Worm (Caenorhabditis elegans) whole organism, young adult: ENCODE results near the gene dao-3.
A peak's percentile ranks its signal among the peaks of the same experiment; 100 is the strongest.

ENCODE experiments used
- B0035.1 ChIP-seq: sonication (generic microtip); optimal IDR thresholded peaks from 2 replicates; lab custom pipeline; 2016; ENCODE audit warnings: missing genetic modification characterization, mild to moderate bottlenecking, missing compliant biosample characterization, missing genotype, missing genetic modification reagents
- B0261.1 ChIP-seq: sonication (generic microtip); optimal IDR thresholded peaks from 2 replicates; lab custom pipeline; 2016; ENCODE audit warnings: mild to moderate bottlenecking, missing genetic modification characterization, moderate library complexity, missing compliant biosample characterization
- B0336.3 ChIP-seq: fragments of 200-800 bp; sonication (Bioruptor generic); IDR thresholded peaks from 2 replicates; pipeline ENCODE4 v1.3.6; 2022; ENCODE audit warnings: missing genetic modification characterization, missing compliant biosample characterization
- F49E8.2 ChIP-seq: sonication (generic microtip); optimal IDR thresholded peaks from 3 replicates; lab custom pipeline; 2017; ENCODE audit warnings: missing genetic modification characterization, mild to moderate bottlenecking, missing compliant biosample characterization, antibody characterized with exemption, moderate library complexity; ENCODE audit not compliant: insufficient read depth
- F57C9.4 ChIP-seq: sonication (generic microtip); optimal IDR thresholded peaks from 2 replicates; lab custom pipeline; 2017; ENCODE audit warnings: mild to moderate bottlenecking, missing genetic modification characterization, missing compliant biosample characterization
- Y56A3A.18 ChIP-seq: fragments of 200-800 bp; sonication (Bioruptor generic); IDR thresholded peaks from 2 replicates; pipeline ENCODE4 v1.3.6; 2022; ENCODE audit warnings: missing genetic modification reagents, missing genetic modification characterization, missing compliant biosample characterization
- Y67H2A.10 ChIP-seq: fragments of 200-800 bp; sonication (Bioruptor generic); conservative IDR thresholded peaks from 2 replicates; pipeline ENCODE4 v1.3.6; 2022; ENCODE audit warnings: missing genetic modification reagents, missing genetic modification characterization, missing compliant biosample characterization
- Y79H2A.3 ChIP-seq: fragments of 200-800 bp; sonication (Bioruptor generic); conservative IDR thresholded peaks from 2 replicates; pipeline ENCODE4 v1.3.6; 2022; ENCODE audit warnings: missing genetic modification reagents, missing genetic modification characterization, missing compliant biosample characterization
- aptf-3 ChIP-seq: fragments of 200-800 bp; sonication (Bioruptor generic); IDR thresholded peaks from 2 replicates; pipeline ENCODE4 v1.3.6; 2022; ENCODE audit warnings: missing genetic modification characterization, missing compliant biosample characterization
- athp-1 ChIP-seq: sonication (generic microtip); optimal IDR thresholded peaks from 2 replicates; lab custom pipeline; 2017; ENCODE audit warnings: mild to moderate bottlenecking, missing genetic modification characterization, missing compliant biosample characterization
- attf-3 ChIP-seq: fragments of 200-800 bp; sonication (Bioruptor generic); conservative IDR thresholded peaks from 2 replicates; pipeline ENCODE4 v1.3.6; 2022; ENCODE audit warnings: missing genetic modification reagents, missing genetic modification characterization, missing compliant biosample characterization
- attf-6 ChIP-seq: fragments of 200-800 bp; sonication (Bioruptor generic); IDR thresholded peaks from 2 replicates; pipeline ENCODE4 v1.3.6; 2022; ENCODE audit warnings: missing genetic modification reagents, missing genetic modification characterization, missing compliant biosample characterization
- cebp-2 ChIP-seq: fragments of 200-800 bp; sonication (Bioruptor generic); IDR thresholded peaks from 2 replicates; pipeline ENCODE4 v1.3.6; 2022; ENCODE audit warnings: missing genetic modification characterization, missing compliant biosample characterization
- ceh-100 ChIP-seq: fragments of 200-800 bp; sonication (Bioruptor generic); IDR thresholded peaks from 2 replicates; pipeline ENCODE4 v1.3.6; 2022; ENCODE audit warnings: missing genetic modification reagents, missing genetic modification characterization, missing compliant biosample characterization
- ceh-27 ChIP-seq: fragments of 200-800 bp; sonication (Bioruptor generic); optimal IDR thresholded peaks from 2 replicates; lab custom pipeline; 2018; ENCODE audit warnings: mild to moderate bottlenecking, missing genetic modification characterization, moderate library complexity, missing compliant biosample characterization
- ceh-58 ChIP-seq: fragments of 200-800 bp; sonication (Bioruptor generic); IDR thresholded peaks from 2 replicates; pipeline ENCODE4 v1.3.6; 2022; ENCODE audit warnings: missing genetic modification characterization, missing compliant biosample characterization
- ceh-91 ChIP-seq: fragments of 200-800 bp; sonication (Bioruptor generic); IDR thresholded peaks from 2 replicates; pipeline ENCODE4 v1.3.6; 2022; ENCODE audit warnings: missing genetic modification reagents, missing genetic modification characterization, missing compliant biosample characterization
- chd-7 ChIP-seq: sonication (generic microtip); optimal IDR thresholded peaks from 2 replicates; lab custom pipeline; 2016; ENCODE audit warnings: mild to moderate bottlenecking, missing genetic modification characterization, moderate library complexity, missing compliant biosample characterization
- die-1 ChIP-seq: sonication (generic microtip); optimal IDR thresholded peaks from 2 replicates; lab custom pipeline; 2016; ENCODE audit warnings: missing genotype, mild to moderate bottlenecking, missing genetic modification characterization, missing compliant biosample characterization
- egl-44 ChIP-seq: fragments of 200-800 bp; sonication (Bioruptor generic); IDR thresholded peaks from 2 replicates; pipeline ENCODE4 v1.3.6; 2022; ENCODE audit warnings: missing genetic modification reagents, missing genetic modification characterization, missing compliant biosample characterization
- him-1 ChIP-seq: sonication (generic microtip); optimal IDR thresholded peaks from 2 replicates; lab custom pipeline; 2016; ENCODE audit warnings: missing genotype, missing genetic modification reagents, missing genetic modification characterization, missing compliant biosample characterization
- hmg-1.2 ChIP-seq: fragments of 200-800 bp; sonication (Bioruptor generic); IDR thresholded peaks from 2 replicates; pipeline ENCODE4 v1.3.6; 2022; ENCODE audit warnings: missing genetic modification reagents, missing genetic modification characterization, missing compliant biosample characterization
- hmg-20 ChIP-seq: fragments of 200-800 bp; sonication (Bioruptor generic); IDR thresholded peaks from 2 replicates; pipeline ENCODE4 v1.3.6; 2022; ENCODE audit warnings: missing genetic modification reagents, missing genetic modification characterization, missing compliant biosample characterization
- hrde-1 ChIP-seq: sonication (generic microtip); optimal IDR thresholded peaks from 2 replicates; lab custom pipeline; 2016; ENCODE audit warnings: missing genetic modification characterization, mild to moderate bottlenecking, missing compliant biosample characterization, moderate library complexity, missing genotype, missing genetic modification reagents, borderline replicate concordance
- hsf-1 ChIP-seq: fragments of 200-800 bp; sonication (Bioruptor generic); IDR thresholded peaks from 2 replicates; pipeline ENCODE4 v1.3.6; 2022; ENCODE audit warnings: missing genetic modification reagents, missing genetic modification characterization, missing compliant biosample characterization
- lag-1 ChIP-seq: fragments of 200-800 bp; sonication (Bioruptor generic); IDR thresholded peaks from 2 replicates; pipeline ENCODE4 v1.3.6; 2022; ENCODE audit warnings: missing genetic modification reagents, missing genetic modification characterization, missing compliant biosample characterization
- lin-26 ChIP-seq: fragments of 200-800 bp; sonication (Bioruptor generic); IDR thresholded peaks from 2 replicates; pipeline ENCODE4 v1.3.6; 2022; ENCODE audit warnings: missing genetic modification reagents, missing genetic modification characterization, missing compliant biosample characterization
- lir-1 ChIP-seq: fragments of 200-800 bp; sonication (Bioruptor generic); conservative IDR thresholded peaks from 2 replicates; pipeline ENCODE4 v1.3.6; 2022; ENCODE audit warnings: missing genetic modification reagents, missing genetic modification characterization, missing compliant biosample characterization
- lsy-27 ChIP-seq: sonication (generic microtip); optimal IDR thresholded peaks from 2 replicates; lab custom pipeline; 2017; ENCODE audit warnings: missing genetic modification characterization, mild to moderate bottlenecking, missing compliant biosample characterization, antibody characterized with exemption, missing genotype, borderline replicate concordance; ENCODE audit not compliant: insufficient read depth
- mxl-1 ChIP-seq: sonication (generic microtip); optimal IDR thresholded peaks from 2 replicates; lab custom pipeline; 2016; ENCODE audit warnings: missing genetic modification characterization, missing compliant biosample characterization
- pha-4 ChIP-seq: fragments of 150-350 bp; sonication (generic microtip); optimal IDR thresholded peaks from 2 replicates; lab custom pipeline; 2014; ENCODE audit warnings: missing biosample characterization, missing genetic modification reagents, missing genetic modification characterization
- rcor-1 ChIP-seq: fragments of 200-800 bp; sonication (Bioruptor generic); IDR thresholded peaks from 2 replicates; pipeline ENCODE4 v1.3.6; 2022; ENCODE audit warnings: missing genetic modification reagents, missing genetic modification characterization, missing compliant biosample characterization
- rpc-1 ChIP-seq, 2 experiments: fragments of 150-350 bp in 1 of 2; sonication (generic microtip) in 1 of 2; optimal IDR thresholded peaks; 2 replicates each; lab custom pipeline; 2014 to 2018; ENCODE audit warnings: missing biosample characterization in 1 of 2, missing genetic modification characterization in 1 of 2, missing genetic modification reagents in 1 of 2, missing genotype in 1 of 2
- sea-2 ChIP-seq: fragments of 200-800 bp; sonication (Bioruptor generic); IDR thresholded peaks from 2 replicates; pipeline ENCODE4 v1.3.6; 2022; ENCODE audit warnings: missing genetic modification characterization, missing compliant biosample characterization
- snpc-4 ChIP-seq, 5 experiments: fragments of 150-350 bp in 1 of 5; sonication (generic microtip) in 4 of 5; optimal IDR thresholded peaks; 2 replicates each; lab custom pipeline; 2014 to 2018; ENCODE audit warnings: missing genetic modification characterization in 5 of 5, missing biosample characterization in 3 of 5, antibody characterized with exemption in 2 of 5, mild to moderate bottlenecking in 2 of 5, missing compliant biosample characterization in 2 of 5, missing genotype in 2 of 5, moderate library complexity in 2 of 5, missing genetic modification reagents in 1 of 5
- tbp1 ChIP-seq: fragments of 200-800 bp; sonication (Bioruptor generic); optimal IDR thresholded peaks from 2 replicates; lab custom pipeline; 2018; ENCODE audit warnings: mild to moderate bottlenecking, missing genetic modification characterization, missing compliant biosample characterization
- tbx-9 ChIP-seq: sonication (generic microtip); optimal IDR thresholded peaks from 2 replicates; lab custom pipeline; 2016; ENCODE audit warnings: borderline replicate concordance, missing genetic modification characterization, inconsistent platforms, missing compliant biosample characterization
- unc-62 ChIP-seq: fragments of 150-350 bp; optimal IDR thresholded peaks from 2 replicates; lab custom pipeline; 2014; ENCODE audit warnings: missing biosample characterization, missing genetic modification reagents, missing genetic modification characterization
- ztf-18 ChIP-seq: sonication (generic microtip); optimal IDR thresholded peaks from 2 replicates; lab custom pipeline; 2016; ENCODE audit warnings: missing genotype, mild to moderate bottlenecking, missing genetic modification characterization, missing compliant biosample characterization
- ztf-25 ChIP-seq: fragments of 200-800 bp; sonication (Bioruptor generic); IDR thresholded peaks from 2 replicates; pipeline ENCODE4 v1.3.6; 2022; ENCODE audit warnings: missing genetic modification reagents, missing genetic modification characterization, missing compliant biosample characterization
- ztf-26 ChIP-seq: sonication (generic microtip); optimal IDR thresholded peaks from 2 replicates; lab custom pipeline; 2017; ENCODE audit warnings: missing genetic modification characterization, missing compliant biosample characterization
- ztf-28 ChIP-seq: fragments of 200-800 bp; sonication (Bioruptor generic); IDR thresholded peaks from 2 replicates; pipeline ENCODE4 v1.3.6; 2022; ENCODE audit warnings: missing genetic modification reagents, missing genetic modification characterization, missing compliant biosample characterization
- ztf-6 ChIP-seq: fragments of 200-800 bp; sonication (Bioruptor generic); IDR thresholded peaks from 2 replicates; pipeline ENCODE4 v1.3.6; 2022; ENCODE audit warnings: missing genetic modification reagents, missing genetic modification characterization, missing compliant biosample characterization

The dao-3 gene

ce11 chrX:8037365-8037764, 49.0 kb downstream of the dao-3 start:
- TF ChIP-seq attf-6 (GFP tag; lab: Robert Waterston, UW) (peak; percentile 31; the same call in 1 of the 2 replicates), ztf-28 (GFP tag; lab: Robert Waterston, UW) (no peak), hmg-1.2 (0 out of 2 replicates have a peak, but pooled peaks have one; percentile 17), B0261.1 (tag; lab: Kevin White, UChicago) (peak; percentile 35), Y56A3A.18 (GFP tag; lab: Robert Waterston, UW) (0 out of 2 replicates have a peak, but pooled peaks have one; percentile 55), rpc-1 (optimal IDR thresholded peaks at IDR 0.05; lab: Kevin White, UChicago) (peak; percentile 44), rpc-1 (tag; optimal IDR thresholded peaks at IDR 0.05; lab: Kevin White, UChicago) (peak; percentile 69), him-1 (peak; percentile 50), ztf-18 (tag; lab: Kevin White, UChicago) (peak; percentile 29), lsy-27 (no peak), ceh-27 (GFP tag; lab: Kevin White, UChicago) (no peak), ztf-25 (GFP tag; lab: Robert Waterston, UW) (peak; percentile 66; the same call in 1 of the 2 replicates), lag-1 (GFP tag; lab: Robert Waterston, UW) (no peak), rcor-1 (GFP tag; lab: Robert Waterston, UW) (no peak), lir-1 (GFP tag; lab: Robert Waterston, UW) (no peak), tbp1 (GFP tag; lab: Kevin White, UChicago) (peak; percentile 80), die-1 (tag; lab: Kevin White, UChicago) (peak; percentile 53), chd-7 (tag; lab: Kevin White, UChicago) (no peak), ceh-100 (GFP tag; lab: Robert Waterston, UW) (no peak), hmg-20 (0 out of 2 replicates have a peak, but pooled peaks have one; percentile 34), egl-44 (GFP tag; lab: Robert Waterston, UW) (0 out of 2 replicates have a peak, but pooled peaks have one; percentile 14), ceh-58 (GFP tag; lab: Robert Waterston, UW) (0 out of 2 replicates have a peak, but pooled peaks have one; percentile 80), lin-26 (GFP tag; lab: Robert Waterston, UW) (peak; percentile 89)

ce11 chrX:8036219-8036883, 50.0 kb downstream of the dao-3 start:
- TF ChIP-seq sea-2 (GFP tag; lab: Robert Waterston, UW) (no peak), athp-1 (peak; percentile 85), ceh-91 (peak; percentile 36), egl-44 (GFP tag; lab: Robert Waterston, UW) (peak; percentile 76), ztf-26 (tag; lab: Kevin White, UChicago) (peak; percentile 100), chd-7 (tag; lab: Kevin White, UChicago) (peak; percentile 96), Y79H2A.3 (GFP tag; lab: Robert Waterston, UW) (no peak), snpc-4 (GFP tag; optimal IDR thresholded peaks at IDR 0.05; lab: Kevin White, UChicago) (peak; percentile 68), snpc-4 (tag; optimal IDR thresholded peaks at IDR 0.05; lab: Kevin White, UChicago) (peak; percentile 69 to 87 (median 81)), pha-4 (tag; lab: Kevin White, UChicago) (peak; percentile 25), unc-62 (GFP tag; lab: Kevin White, UChicago) (peak; percentile 60), cebp-2 (GFP tag; lab: Robert Waterston, UW) (peak; percentile 95; the same call in 1 of the 2 replicates), Y67H2A.10 (no peak), rpc-1 (optimal IDR thresholded peaks at IDR 0.05; lab: Kevin White, UChicago) (peak; percentile 93), rpc-1 (tag; optimal IDR thresholded peaks at IDR 0.05; lab: Kevin White, UChicago) (peak; percentile 98), B0035.1 (tag; lab: Kevin White, UChicago) (peak; percentile 96), F49E8.2 (tag; lab: Kevin White, UChicago) (peak; percentile 17), attf-3 (GFP tag; lab: Robert Waterston, UW) (no peak; the same call in 1 of the 2 replicates), tbx-9 (tag; lab: Kevin White, UChicago) (peak; percentile 1), B0261.1 (tag; lab: Kevin White, UChicago) (peak; percentile 97), ztf-6 (GFP tag; lab: Robert Waterston, UW) (peak; percentile 84), B0336.3 (peak; percentile 99), hsf-1 (GFP tag; lab: Robert Waterston, UW) (no peak), mxl-1 (tag; lab: Kevin White, UChicago) (peak; percentile 83), F57C9.4 (tag; lab: Kevin White, UChicago) (peak; percentile 74), Y56A3A.18 (GFP tag; lab: Robert Waterston, UW) (peak; percentile 98), aptf-3 (GFP tag; lab: Robert Waterston, UW) (no peak), lin-26 (GFP tag; lab: Robert Waterston, UW) (peak; percentile 97), hrde-1 (peak; percentile 27), lag-1 (GFP tag; lab: Robert Waterston, UW) (0 out of 2 replicates have a peak, but pooled peaks have one; percentile 83)
